Worm (Caenorhabditis elegans) whole organism, L3 larva: ENCODE data around the gene snrp-40.1.

Experiments
- ZK546.5 ChIP-seq: sonication (generic microtip); optimal IDR thresholded peaks from 2 replicates; lab custom pipeline; 2017; ENCODE audit warnings: missing biosample characterization, missing genetic modification characterization
- ama-1 ChIP-seq: fragments of 150-350 bp; optimal IDR thresholded peaks from 2 replicates; lab custom pipeline; 2018
- ceh-16 ChIP-seq: sonication (generic microtip); optimal IDR thresholded peaks from 2 replicates; lab custom pipeline; 2017; ENCODE audit warnings: missing biosample characterization, missing genetic modification characterization
- ceh-28 ChIP-seq: fragments of 150-350 bp; optimal IDR thresholded peaks from 2 replicates; lab custom pipeline; 2014; ENCODE audit warnings: missing biosample characterization, missing genetic modification reagents, missing genetic modification characterization
- ceh-9 ChIP-seq: sonication (generic microtip); optimal IDR thresholded peaks from 2 replicates; lab custom pipeline; 2018; ENCODE audit warnings: missing biosample characterization, missing genetic modification characterization
- daf-12 ChIP-seq: fragments of 150-350 bp; optimal IDR thresholded peaks from 2 replicates; lab custom pipeline; 2014; ENCODE audit warnings: missing biosample characterization, missing genetic modification reagents, missing genetic modification characterization
- egl-5 ChIP-seq: fragments of 150-350 bp; optimal IDR thresholded peaks from 2 replicates; lab custom pipeline; 2017; ENCODE audit warnings: missing biosample characterization, missing genetic modification reagents, missing genetic modification characterization, inconsistent platforms
- elt-2 ChIP-seq: sonication (generic microtip); optimal IDR thresholded peaks from 2 replicates; lab custom pipeline; 2016; ENCODE audit warnings: missing genetic modification reagents, mild to moderate bottlenecking, missing genetic modification characterization, missing compliant biosample characterization
- elt-3 ChIP-seq, 3 experiments: fragments of 150-350 bp in 1 of 3; sonication (generic microtip) in 2 of 3; optimal IDR thresholded peaks; 2 replicates in 2 of 3; 4 replicates in 1 of 3; lab custom pipeline; 2014 to 2017; ENCODE audit warnings: missing biosample characterization in 3 of 3, missing genetic modification characterization in 3 of 3
- eor-1 ChIP-seq, 2 experiments: fragments of 150-350 bp; optimal IDR thresholded peaks; 2 replicates each; lab custom pipeline; 2014 to 2018; ENCODE audit warnings: missing biosample characterization in 2 of 2, missing genetic modification characterization in 2 of 2
- fkh-10 ChIP-seq: sonication (generic microtip); optimal IDR thresholded peaks from 2 replicates; lab custom pipeline; 2017; ENCODE audit warnings: missing biosample characterization, missing genetic modification reagents, missing genetic modification characterization
- fkh-2 ChIP-seq: fragments of 150-350 bp; optimal IDR thresholded peaks from 2 replicates; lab custom pipeline; 2014; ENCODE audit warnings: missing biosample characterization, missing genetic modification reagents, missing genetic modification characterization
- fos-1 ChIP-seq: fragments of 150-350 bp; optimal IDR thresholded peaks from 2 replicates; lab custom pipeline; 2014; ENCODE audit warnings: missing biosample characterization, missing genetic modification characterization
- lin-15B ChIP-seq: fragments of 150-350 bp; optimal IDR thresholded peaks from 2 replicates; lab custom pipeline; 2014; ENCODE audit warnings: missing biosample characterization, missing genetic modification characterization
- mdl-1 ChIP-seq: fragments of 150-350 bp; optimal IDR thresholded peaks from 2 replicates; lab custom pipeline; 2014; ENCODE audit warnings: missing biosample characterization, missing genetic modification characterization
- mml-1 ChIP-seq: fragments of 150-350 bp; sonication (generic microtip); optimal IDR thresholded peaks from 3 replicates; lab custom pipeline; 2014; ENCODE audit warnings: missing biosample characterization, missing genetic modification characterization
- nhr-11 ChIP-seq: fragments of 150-350 bp; optimal IDR thresholded peaks from 2 replicates; lab custom pipeline; 2014; ENCODE audit warnings: missing biosample characterization, missing genetic modification characterization
- nhr-12 ChIP-seq: fragments of 150-350 bp; optimal IDR thresholded peaks from 2 replicates; lab custom pipeline; 2014; ENCODE audit warnings: missing biosample characterization, missing genetic modification characterization
- nhr-23 ChIP-seq: fragments of 150-350 bp; optimal IDR thresholded peaks from 2 replicates; lab custom pipeline; 2014; ENCODE audit warnings: missing biosample characterization, missing genetic modification reagents, missing genetic modification characterization
- nhr-237 ChIP-seq: fragments of 150-350 bp; optimal IDR thresholded peaks from 2 replicates; lab custom pipeline; 2014; ENCODE audit warnings: missing biosample characterization, missing genetic modification characterization
- nhr-25 ChIP-seq: sonication (generic microtip); optimal IDR thresholded peaks from 2 replicates; lab custom pipeline; 2017; ENCODE audit warnings: missing biosample characterization, missing genetic modification characterization
- nhr-43 ChIP-seq: sonication (generic microtip); optimal IDR thresholded peaks from 2 replicates; lab custom pipeline; 2016; ENCODE audit warnings: mild to moderate bottlenecking, missing genetic modification characterization, missing compliant biosample characterization; ENCODE audit not compliant: poor library complexity, severe bottlenecking
- nhr-67 ChIP-seq: fragments of 150-350 bp; optimal IDR thresholded peaks from 2 replicates; lab custom pipeline; 2014; ENCODE audit warnings: missing biosample characterization, missing genetic modification characterization
- nhr-76 ChIP-seq: fragments of 150-350 bp; sonication (generic microtip); optimal IDR thresholded peaks from 5 replicates; lab custom pipeline; 2014; ENCODE audit warnings: missing biosample characterization, missing genetic modification characterization
- nhr-77 ChIP-seq: fragments of 150-350 bp; optimal IDR thresholded peaks from 2 replicates; lab custom pipeline; 2014; ENCODE audit warnings: missing biosample characterization, missing genetic modification characterization
- pha-4 ChIP-seq: fragments of 150-350 bp; optimal IDR thresholded peaks from 2 replicates; lab custom pipeline; 2014; ENCODE audit warnings: missing biosample characterization, missing genetic modification reagents, missing genetic modification characterization
- pqm-1 ChIP-seq: fragments of 150-350 bp; optimal IDR thresholded peaks from 2 replicates; lab custom pipeline; 2017; ENCODE audit warnings: missing biosample characterization, missing genetic modification characterization, inconsistent platforms
- tbx-2 ChIP-seq: sonication (generic microtip); optimal IDR thresholded peaks from 2 replicates; lab custom pipeline; 2016; ENCODE audit warnings: mild to moderate bottlenecking, missing genetic modification characterization, missing compliant biosample characterization
- unc-39 ChIP-seq: sonication (generic microtip); optimal IDR thresholded peaks from 4 replicates; lab custom pipeline; 2017; ENCODE audit warnings: missing biosample characterization, missing genetic modification characterization
- unc-62 ChIP-seq: fragments of 150-350 bp; sonication (generic microtip); optimal IDR thresholded peaks from 4 replicates; lab custom pipeline; 2014; ENCODE audit warnings: missing biosample characterization, missing genetic modification reagents, missing genetic modification characterization
- zag-1 ChIP-seq: fragments of 150-350 bp; optimal IDR thresholded peaks from 2 replicates; lab custom pipeline; 2014; ENCODE audit warnings: missing biosample characterization, missing genetic modification characterization
- ztf-11 ChIP-seq: fragments of 150-350 bp; optimal IDR thresholded peaks from 2 replicates; lab custom pipeline; 2014; ENCODE audit warnings: missing biosample characterization, missing genetic modification characterization

snrp-40.1 gene

ce11 chrX:11337783-11338182 is 38.2 kb upstream of the snrp-40.1 start, which contains the start of gene gcy-9:
gcy-9 (minus strand) TSS chrX:11337883.
- TF ChIP-seq ceh-28 (tag; lab: Kevin White, UChicago) (no peak), mml-1 (tag; lab: Kevin White, UChicago) (no peak), ceh-16 (tag; lab: Kevin White, UChicago) (no peak), fkh-2 (tag; lab: Kevin White, UChicago) (no peak), tbx-2 (tag; lab: Kevin White, UChicago) (no peak)
- TF ChIP-seq, all 47 proteins: peak for 0

- TF ChIP-seq eor-1 (tag; optimal IDR thresholded peaks at IDR 0.05; lab: Kevin White, UChicago) (no peak), ceh-16 (tag; lab: Kevin White, UChicago) (no peak), elt-3 (tag; optimal IDR thresholded peaks at IDR 0.05; lab: Kevin White, UChicago) (no peak), daf-12 (no peak), ztf-11 (tag; lab: Kevin White, UChicago) (no peak), elt-2 (tag; lab: Kevin White, UChicago) (no peak), unc-39 (no peak), ceh-9 (no peak), unc-62 (GFP tag; lab: Kevin White, UChicago) (no peak), nhr-76 (no peak)
These were observed 37.5 kb upstream of the snrp-40.1 start for ce11 chrX:11337095-11337494.

- TF ChIP-seq daf-12 (no peak), ztf-11 (tag; lab: Kevin White, UChicago) (no peak), nhr-11 (tag; lab: Kevin White, UChicago) (no peak), zag-1 (tag; lab: Kevin White, UChicago) (no peak), nhr-67 (no peak), tbx-2 (tag; lab: Kevin White, UChicago) (no peak), mdl-1 (no peak), ama-1 (lab: Kevin White, UChicago) (no peak), unc-39 (no peak), ZK546.5 (tag; lab: Kevin White, UChicago) (no peak), nhr-25 (tag; lab: Kevin White, UChicago) (no peak), pha-4 (tag; lab: Kevin White, UChicago) (no peak), eor-1 (tag; optimal IDR thresholded peaks at IDR 0.05; lab: Kevin White, UChicago) (no peak), unc-62 (GFP tag; lab: Kevin White, UChicago) (no peak), ceh-28 (tag; lab: Kevin White, UChicago) (no peak), elt-2 (tag; lab: Kevin White, UChicago) (no peak), pqm-1 (tag; lab: Kevin White, UChicago) (no peak)
These were observed 29.8 kb upstream of the snrp-40.1 start, which contains the start of gene npr-9 for ce11 chrX:11329424-11329823. npr-9 (plus strand) TSS chrX:11329724.

- TF ChIP-seq nhr-12 (tag; lab: Kevin White, UChicago) (no peak), egl-5 (no peak), unc-39 (no peak)
These were observed 29.1 kb upstream of the snrp-40.1 start for ce11 chrX:11328710-11329109.

- TF ChIP-seq nhr-67 (no peak), ZK546.5 (tag; lab: Kevin White, UChicago) (no peak), fkh-10 (GFP tag; lab: Kevin White, UChicago) (no peak), ceh-16 (tag; lab: Kevin White, UChicago) (no peak), nhr-77 (tag; lab: Kevin White, UChicago) (no peak), unc-39 (no peak), nhr-76 (no peak), nhr-23 (tag; lab: Kevin White, UChicago) (no peak)
These were observed 27.2 kb upstream of the snrp-40.1 start, which contains the start of gene ZK455.5 for ce11 chrX:11326827-11327226. ZK455.5 (minus strand) TSS chrX:11326927.

ce11 chrX:11324240-11324639 is 24.7 kb upstream of the snrp-40.1 start, which contains the start of gene asm-2:
asm-2 (minus strand) TSS chrX:11324251.
- peak; percentile 89 for TF ChIP-seq pqm-1 (tag; lab: Kevin White, UChicago)
- peak; percentile 91 for TF ChIP-seq elt-2 (tag; lab: Kevin White, UChicago)
- no peak for TF ChIP-seq mdl-1

- TF ChIP-seq pqm-1 (tag; lab: Kevin White, UChicago) (peak; percentile 19), nhr-237 (no peak), mml-1 (tag; lab: Kevin White, UChicago) (no peak), ztf-11 (tag; lab: Kevin White, UChicago) (no peak), fos-1 (tag; lab: Kevin White, UChicago) (no peak), lin-15B (tag; lab: Kevin White, UChicago) (no peak), elt-2 (tag; lab: Kevin White, UChicago) (peak; percentile 66), elt-3 (tag; optimal IDR thresholded peaks at IDR 0.05; lab: Kevin White, UChicago) (no peak), fkh-2 (tag; lab: Kevin White, UChicago) (no peak), fkh-10 (GFP tag; lab: Kevin White, UChicago) (no peak), zag-1 (tag; lab: Kevin White, UChicago) (no peak), nhr-43 (tag; lab: Kevin White, UChicago) (no peak)
These were observed 23.6 kb upstream of the snrp-40.1 start for ce11 chrX:11323225-11323624.
